Worm (Caenorhabditis elegans) whole organism, L1 larva: Measurements from ENCODE around the gene col-124.

Experiments
- C04F5.9 ChIP-seq: sonication (generic microtip); optimal IDR thresholded peaks from 2 replicates; lab custom pipeline; 2016; ENCODE audit warnings: missing genetic modification characterization, missing compliant biosample characterization
- C34B4.2 ChIP-seq: sonication (generic microtip); optimal IDR thresholded peaks from 2 replicates; lab custom pipeline; 2017; ENCODE audit warnings: mild to moderate bottlenecking, missing genetic modification characterization, missing compliant biosample characterization
- alr-1 ChIP-seq: fragments of 200-800 bp; sonication (Bioruptor generic); optimal IDR thresholded peaks from 2 replicates; lab custom pipeline; 2018; ENCODE audit warnings: borderline replicate concordance, mild to moderate bottlenecking, missing genetic modification characterization, missing compliant biosample characterization
- ama-1 ChIP-seq: fragments of 150-350 bp; optimal IDR thresholded peaks from 2 replicates; lab custom pipeline; 2014
- ceh-90 ChIP-seq: sonication (generic microtip); optimal IDR thresholded peaks from 2 replicates; lab custom pipeline; 2016; ENCODE audit warnings: missing genetic modification characterization, missing compliant biosample characterization
- ces-1 ChIP-seq: fragments of 150-350 bp; optimal IDR thresholded peaks from 2 replicates; lab custom pipeline; 2014; ENCODE audit warnings: missing biosample characterization, missing genetic modification reagents, missing genetic modification characterization
- dpl-1 ChIP-seq, 3 experiments: fragments of 150-350 bp in 2 of 3; sonication (generic microtip) in 1 of 3; optimal IDR thresholded peaks; 2 replicates each; lab custom pipeline; 2014 to 2017; ENCODE audit warnings: missing biosample characterization in 3 of 3, missing genetic modification characterization in 3 of 3, missing genetic modification reagents in 3 of 3
- dsc-1 ChIP-seq: sonication (generic microtip); optimal IDR thresholded peaks from 2 replicates; lab custom pipeline; 2016; ENCODE audit warnings: mild to moderate bottlenecking, missing genetic modification characterization, missing compliant biosample characterization
- efl-1 ChIP-seq, 4 experiments: fragments of 150-350 bp; optimal IDR thresholded peaks in 3 of 4; peaks in 1 of 4; 1 replicate in 1 of 4; 2 replicates in 3 of 4; lab custom pipeline; 2014; ENCODE audit warnings: missing biosample characterization in 2 of 4, missing genetic modification characterization in 2 of 4, missing genetic modification reagents in 2 of 4
- efl-3 ChIP-seq: fragments of 200-800 bp; sonication (Bioruptor generic); optimal IDR thresholded peaks from 2 replicates; lab custom pipeline; 2018; ENCODE audit warnings: mild to moderate bottlenecking, missing genetic modification characterization, missing compliant biosample characterization
- egl-13 ChIP-seq: sonication (generic microtip); optimal IDR thresholded peaks from 2 replicates; lab custom pipeline; 2016; ENCODE audit warnings: missing genotype, missing genetic modification reagents, missing genetic modification characterization, missing compliant biosample characterization
- elt-3 ChIP-seq, 6 experiments: fragments of 150-350 bp in 1 of 6; sonication (generic microtip); optimal IDR thresholded peaks; 2 replicates each; lab custom pipeline; 2017 to 2018; ENCODE audit warnings: missing biosample characterization in 6 of 6, missing genetic modification characterization in 6 of 6, inconsistent platforms in 1 of 6
- ets-5 ChIP-seq: fragments of 200-800 bp; sonication (Bioruptor generic); IDR thresholded peaks from 2 replicates; pipeline ENCODE4 v1.3.6; 2022; ENCODE audit warnings: missing genetic modification characterization, missing compliant biosample characterization
- fos-1 ChIP-seq: fragments of 150-350 bp; optimal IDR thresholded peaks from 2 replicates; lab custom pipeline; 2014; ENCODE audit warnings: missing biosample characterization, missing genetic modification characterization
- hpl-2 ChIP-seq: fragments of 150-350 bp; optimal IDR thresholded peaks from 2 replicates; lab custom pipeline; 2014; ENCODE audit warnings: missing biosample characterization, missing genetic modification reagents, missing genetic modification characterization
- irx-1 ChIP-seq: sonication (generic microtip); optimal IDR thresholded peaks from 2 replicates; lab custom pipeline; 2016; ENCODE audit warnings: missing genetic modification characterization, missing compliant biosample characterization
- lin-14 ChIP-seq: fragments of 200-800 bp; sonication (Bioruptor generic); optimal IDR thresholded peaks from 2 replicates; lab custom pipeline; 2018; ENCODE audit warnings: mild to moderate bottlenecking, missing genetic modification characterization, moderate library complexity, missing compliant biosample characterization
- lin-15B ChIP-seq: fragments of 150-350 bp; sonication (generic microtip); optimal IDR thresholded peaks from 3 replicates; lab custom pipeline; 2014; ENCODE audit warnings: missing biosample characterization, missing genetic modification characterization
- mep-1 ChIP-seq: fragments of 150-350 bp; optimal IDR thresholded peaks from 2 replicates; lab custom pipeline; 2014; ENCODE audit warnings: missing biosample characterization, missing genetic modification characterization
- nhr-12 ChIP-seq: sonication (generic microtip); optimal IDR thresholded peaks from 2 replicates; lab custom pipeline; 2017; ENCODE audit warnings: missing biosample characterization, missing genetic modification characterization
- nhr-19 ChIP-seq: fragments of 200-800 bp; sonication (Bioruptor generic); conservative IDR thresholded peaks from 2 replicates; pipeline ENCODE4 v1.3.6; 2022; ENCODE audit warnings: missing genetic modification characterization, missing compliant biosample characterization
- nhr-20 ChIP-seq: sonication (generic microtip); optimal IDR thresholded peaks from 2 replicates; lab custom pipeline; 2016; ENCODE audit warnings: mild to moderate bottlenecking, missing genetic modification characterization, missing compliant biosample characterization
- nhr-47 ChIP-seq: sonication (generic microtip); optimal IDR thresholded peaks from 2 replicates; lab custom pipeline; 2016; ENCODE audit warnings: mild to moderate bottlenecking, missing genetic modification characterization, moderate library complexity, missing compliant biosample characterization
- nhr-71 ChIP-seq: sonication (generic microtip); optimal IDR thresholded peaks from 2 replicates; lab custom pipeline; 2016; ENCODE audit warnings: mild to moderate bottlenecking, missing genetic modification characterization, moderate library complexity, missing compliant biosample characterization
- nhr-84 ChIP-seq: sonication (generic microtip); optimal IDR thresholded peaks from 2 replicates; lab custom pipeline; 2017; ENCODE audit warnings: missing biosample characterization, missing genetic modification characterization
- nhr-85 ChIP-seq: sonication (generic microtip); peaks from one replicate; lab custom pipeline; 2016; ENCODE audit warnings: missing genetic modification characterization, inconsistent platforms, missing compliant biosample characterization
- nhr-90 ChIP-seq: sonication (generic microtip); optimal IDR thresholded peaks from 2 replicates; lab custom pipeline; 2016; ENCODE audit warnings: mild to moderate bottlenecking, missing genetic modification characterization, missing compliant biosample characterization; ENCODE audit not compliant: poor library complexity
- pag-3 ChIP-seq: sonication (generic microtip); optimal IDR thresholded peaks from 2 replicates; lab custom pipeline; 2017; ENCODE audit warnings: missing genetic modification characterization, mild to moderate bottlenecking, missing compliant biosample characterization, antibody characterized with exemption, borderline replicate concordance; ENCODE audit not compliant: insufficient read depth
- pax-3 ChIP-seq: fragments of 200-800 bp; sonication (Bioruptor generic); optimal IDR thresholded peaks from 2 replicates; lab custom pipeline; 2018; ENCODE audit warnings: mild to moderate bottlenecking, missing genetic modification characterization, moderate library complexity, missing compliant biosample characterization
- pqm-1 ChIP-seq: sonication (generic microtip); optimal IDR thresholded peaks from 3 replicates; lab custom pipeline; 2017; ENCODE audit warnings: missing biosample characterization, missing genetic modification characterization
- rnt-1 ChIP-seq: sonication (generic microtip); optimal IDR thresholded peaks from 2 replicates; lab custom pipeline; 2016; ENCODE audit warnings: mild to moderate bottlenecking, missing genetic modification characterization, moderate library complexity, missing compliant biosample characterization
- skn-1 ChIP-seq: fragments of 150-350 bp; optimal IDR thresholded peaks from 2 replicates; lab custom pipeline; 2014; ENCODE audit warnings: missing biosample characterization, missing genetic modification characterization
- snpc-4 ChIP-seq: fragments of 150-350 bp; optimal IDR thresholded peaks from 2 replicates; lab custom pipeline; 2014; ENCODE audit warnings: missing biosample characterization, missing genetic modification characterization
- sox-4 ChIP-seq: sonication (generic microtip); optimal IDR thresholded peaks from 2 replicates; lab custom pipeline; 2016; ENCODE audit warnings: missing genetic modification characterization, missing compliant biosample characterization
- sup-37 ChIP-seq: fragments of 200-800 bp; sonication (Bioruptor generic); optimal IDR thresholded peaks from 2 replicates; lab custom pipeline; 2018; ENCODE audit warnings: mild to moderate bottlenecking, missing genetic modification characterization, missing compliant biosample characterization
- swsn-7 ChIP-seq: sonication (generic microtip); optimal IDR thresholded peaks from 2 replicates; lab custom pipeline; 2016; ENCODE audit warnings: missing genetic modification characterization, missing compliant biosample characterization
- tbx-2 ChIP-seq: sonication (generic microtip); optimal IDR thresholded peaks from 2 replicates; lab custom pipeline; 2016; ENCODE audit warnings: missing genetic modification characterization, missing compliant biosample characterization
- tlp-1 ChIP-seq: fragments of 150-350 bp; optimal IDR thresholded peaks from 2 replicates; lab custom pipeline; 2014; ENCODE audit warnings: missing biosample characterization, missing genetic modification characterization
- unc-130 ChIP-seq: fragments of 150-350 bp; optimal IDR thresholded peaks from 2 replicates; lab custom pipeline; 2017; ENCODE audit warnings: missing biosample characterization, missing genetic modification characterization, inconsistent platforms
- unc-62 ChIP-seq: fragments of 150-350 bp; optimal IDR thresholded peaks from 2 replicates; lab custom pipeline; 2014; ENCODE audit warnings: missing biosample characterization, missing genetic modification reagents, missing genetic modification characterization
- unc-86 ChIP-seq: sonication (generic microtip); optimal IDR thresholded peaks from 2 replicates; lab custom pipeline; 2016; ENCODE audit warnings: missing genetic modification characterization, missing compliant biosample characterization
- unc-98 ChIP-seq: fragments of 200-800 bp; sonication (Bioruptor generic); IDR thresholded peaks from 2 replicates; pipeline ENCODE4 v1.3.6; 2022; ENCODE audit warnings: missing genetic modification characterization, missing compliant biosample characterization
- vab-15 ChIP-seq: sonication (generic microtip); optimal IDR thresholded peaks from 2 replicates; lab custom pipeline; 2017; ENCODE audit warnings: missing genotype, mild to moderate bottlenecking, missing genetic modification characterization, missing compliant biosample characterization
- ztf-11 ChIP-seq, 2 experiments: sonication (generic microtip); optimal IDR thresholded peaks; 2 replicates each; lab custom pipeline; 2016 to 2017; ENCODE audit warnings: missing genetic modification characterization in 2 of 2, missing biosample characterization in 1 of 2, missing compliant biosample characterization in 1 of 2

The col-124 gene

ce11 chrIV:10250577-10251075 is 34.4 kb downstream of the col-124 start, which contains the start of gene daf-14 (continued):
- TF ChIP-seq tlp-1 (no peak), sox-4 (no peak), ztf-11 (tag; optimal IDR thresholded peaks at IDR 0.05; lab: Kevin White, UChicago) (no peak), vab-15 (no peak), C34B4.2 (no peak), ama-1 (lab: Kevin White, UChicago) (no peak), unc-86 (tag; lab: Kevin White, UChicago) (no peak), nhr-20 (tag; lab: Kevin White, UChicago) (peak; percentile 34), nhr-19 (peak; percentile 49), dpl-1 (GFP tag; optimal IDR thresholded peaks at IDR 0.05; lab: Kevin White, UChicago) (peak; percentile 8 to 55 (median 31)), lin-14 (GFP tag; lab: Kevin White, UChicago) (peak; percentile 53), pax-3 (tag; lab: Kevin White, UChicago) (no peak), ceh-90 (tag; lab: Kevin White, UChicago) (no peak), unc-98 (no peak), ets-5 (GFP tag; lab: Robert Waterston, UW) (no peak), unc-130 (no peak), rnt-1 (tag; lab: Kevin White, UChicago) (no peak), mep-1 (tag; lab: Kevin White, UChicago) (peak; percentile 22), nhr-47 (tag; lab: Kevin White, UChicago) (peak; percentile 25), snpc-4 (tag; lab: Kevin White, UChicago) (no peak), hpl-2 (GFP tag; lab: Kevin White, UChicago) (no peak), tbx-2 (tag; lab: Kevin White, UChicago) (peak; percentile 3), alr-1 (no peak), pqm-1 (tag; lab: Kevin White, UChicago) (no peak), ces-1 (GFP tag; lab: Kevin White, UChicago) (no peak), lin-15B (tag; lab: Kevin White, UChicago) (no peak), skn-1 (no peak), irx-1 (tag; lab: Kevin White, UChicago) (no peak), egl-13 (tag; lab: Kevin White, UChicago) (no peak), nhr-90 (tag; lab: Kevin White, UChicago) (peak; percentile 50), fos-1 (tag; lab: Kevin White, UChicago) (no peak), nhr-84 (tag; lab: Kevin White, UChicago) (no peak), nhr-71 (tag; lab: Kevin White, UChicago) (peak; percentile 66)

- TF ChIP-seq nhr-85 (tag; lab: Kevin White, UChicago) (peak; percentile 50), nhr-90 (tag; lab: Kevin White, UChicago) (no peak), swsn-7 (no peak), efl-1 (optimal IDR thresholded peaks at IDR 0.05; lab: Kevin White, UChicago) (no peak), efl-1 (GFP tag; optimal IDR thresholded peaks at IDR 0.05 in 1 of 2; lab: Kevin White, UChicago) (no peak), fos-1 (tag; lab: Kevin White, UChicago) (no peak), lin-14 (GFP tag; lab: Kevin White, UChicago) (peak; percentile 65), nhr-71 (tag; lab: Kevin White, UChicago) (peak; percentile 85), C04F5.9 (tag; lab: Kevin White, UChicago) (no peak), unc-130 (no peak), nhr-12 (no peak), unc-62 (GFP tag; lab: Kevin White, UChicago) (no peak), pag-3 (tag; lab: Kevin White, UChicago) (no peak), dsc-1 (no peak), sup-37 (GFP tag; lab: Kevin White, UChicago) (no peak), elt-3 (tag; optimal IDR thresholded peaks at IDR 0.05; lab: Kevin White, UChicago) (peak in 2 of 6 experiments; percentile 76 to 78), efl-3 (GFP tag; lab: Kevin White, UChicago) (no peak)
Measured at ce11 chrIV:10251261-10251660, 35.0 kb downstream of the col-124 start.
